Fruit fly (Drosophila melanogaster) whole organism, embryonic: ENCODE measurements around the gene CAH1.

Experiments used
- CG12299 ChIP-seq: fragments of 200-800 bp; sonication (Bioruptor generic); optimal IDR thresholded peaks from 2 replicates; lab custom pipeline; 2018; ENCODE audit warnings: missing biosample characterization, mild to moderate bottlenecking, missing genetic modification characterization
- CG12942 ChIP-seq: fragments of 200-800 bp; sonication (Bioruptor generic); optimal IDR thresholded peaks from 3 replicates; lab custom pipeline; 2016; ENCODE audit warnings: missing biosample characterization, missing genetic modification characterization
- CG13775 ChIP-seq: fragments of 200-800 bp; sonication (Bioruptor generic); optimal IDR thresholded peaks from 3 replicates; lab custom pipeline; 2017; ENCODE audit warnings: missing biosample characterization, mild to moderate bottlenecking, missing genetic modification characterization
- CG14667 ChIP-seq: fragments of 200-800 bp; sonication (Bioruptor generic); IDR thresholded peaks from 2 replicates; pipeline ENCODE4 v1.3.6; 2022; ENCODE audit warnings: missing biosample characterization, missing genetic modification characterization
- CG1529 ChIP-seq: fragments of 200-800 bp; sonication (Bioruptor generic); optimal IDR thresholded peaks from 3 replicates; lab custom pipeline; 2018; ENCODE audit warnings: missing biosample characterization, missing genetic modification characterization
- CG15514 ChIP-seq: fragments of 200-800 bp; sonication (Bioruptor generic); optimal IDR thresholded peaks from 3 replicates; lab custom pipeline; 2017; ENCODE audit warnings: missing biosample characterization, missing genetic modification characterization, mild to moderate bottlenecking, moderate library complexity, missing genetic modification reagents
- CG15601 ChIP-seq: fragments of 200-800 bp; sonication (Bioruptor generic); optimal IDR thresholded peaks from 3 replicates; lab custom pipeline; 2019; ENCODE audit warnings: missing biosample characterization, mild to moderate bottlenecking, missing genetic modification characterization, moderate library complexity
- CG1603 ChIP-seq: fragments of 200-800 bp; sonication (Bioruptor generic); optimal IDR thresholded peaks from 2 replicates; lab custom pipeline; 2019; ENCODE audit warnings: missing biosample characterization, mild to moderate bottlenecking, missing genetic modification characterization, moderate library complexity
- CG16813 ChIP-seq: fragments of 200-800 bp; sonication (Bioruptor generic); IDR thresholded peaks from 3 replicates; pipeline ENCODE4 v1.3.6; 2022; ENCODE audit warnings: missing biosample characterization, missing genetic modification characterization; ENCODE audit not compliant: partially characterized antibody
- CG2889 ChIP-seq: fragments of 200-800 bp; sonication (Bioruptor generic); IDR thresholded peaks from 3 replicates; pipeline ENCODE4 v1.3.6; 2022; ENCODE audit warnings: missing biosample characterization, missing genetic modification characterization
- CG31224 ChIP-seq: fragments of 200-800 bp; sonication (Bioruptor generic); IDR thresholded peaks from 2 replicates; pipeline ENCODE4 v1.3.6; 2022; ENCODE audit warnings: missing biosample characterization, missing genetic modification characterization
- CG43689 ChIP-seq: fragments of 200-800 bp; sonication (Bioruptor generic); IDR thresholded peaks from 2 replicates; pipeline ENCODE4 v1.3.6; 2022; ENCODE audit warnings: missing biosample characterization, missing genetic modification characterization
- CG4854 ChIP-seq: fragments of 200-800 bp; sonication (Bioruptor generic); optimal IDR thresholded peaks from 2 replicates; lab custom pipeline; 2016; ENCODE audit warnings: missing biosample characterization, missing genetic modification characterization, inconsistent platforms
- CG5180 ChIP-seq: fragments of 200-800 bp; sonication (Bioruptor generic); optimal IDR thresholded peaks from 3 replicates; lab custom pipeline; 2017; ENCODE audit warnings: missing biosample characterization, missing genetic modification characterization, mild to moderate bottlenecking, moderate library complexity, missing genetic modification reagents
- CG6791 ChIP-seq: fragments of 200-800 bp; sonication (Bioruptor generic); IDR thresholded peaks from 3 replicates; pipeline ENCODE4 v1.3.6; 2022; ENCODE audit warnings: missing biosample characterization, missing genetic modification characterization; ENCODE audit not compliant: partially characterized antibody
- CG7987 ChIP-seq: fragments of 200-800 bp; sonication (Bioruptor generic); optimal IDR thresholded peaks from 2 replicates; lab custom pipeline; 2018; ENCODE audit warnings: missing biosample characterization, mild to moderate bottlenecking, missing genetic modification characterization, moderate library complexity
- Dp ChIP-seq: fragments of 200-800 bp; sonication (Bioruptor generic); optimal IDR thresholded peaks from 2 replicates; lab custom pipeline; 2018; ENCODE audit warnings: missing biosample characterization, mild to moderate bottlenecking, missing genetic modification characterization, moderate library complexity
- Drgx ChIP-seq: fragments of 200-800 bp; sonication (Bioruptor generic); IDR thresholded peaks from 2 replicates; pipeline ENCODE4 v1.3.6; 2022; ENCODE audit warnings: missing biosample characterization, missing genetic modification characterization
- HLH4C ChIP-seq: fragments of 200-800 bp; sonication (Bioruptor generic); IDR thresholded peaks from 3 replicates; pipeline ENCODE4 v1.3.6; 2022; ENCODE audit warnings: missing biosample characterization, missing genetic modification characterization; ENCODE audit not compliant: partially characterized antibody
- HLH54F ChIP-seq: fragments of 200-800 bp; sonication (Bioruptor generic); optimal IDR thresholded peaks from 3 replicates; lab custom pipeline; 2016; ENCODE audit warnings: missing biosample characterization, missing genetic modification characterization
- Hand ChIP-seq: fragments of 200-800 bp; sonication (Bioruptor generic); optimal IDR thresholded peaks from 2 replicates; lab custom pipeline; 2017; ENCODE audit warnings: mild to moderate bottlenecking, missing biosample characterization, missing genetic modification reagents, missing genetic modification characterization
- Hr51 ChIP-seq, 2 experiments: fragments of 200-800 bp; sonication (Bioruptor generic); optimal IDR thresholded peaks; 2 replicates in 1 of 2; 3 replicates in 1 of 2; lab custom pipeline; 2016 to 2018; ENCODE audit warnings: missing biosample characterization in 2 of 2, missing genetic modification characterization in 2 of 2, mild to moderate bottlenecking in 1 of 2, moderate library complexity in 1 of 2
- Hsf ChIP-seq: fragments of 200-800 bp; sonication (Bioruptor generic); optimal IDR thresholded peaks from 3 replicates; lab custom pipeline; 2016; ENCODE audit warnings: missing biosample characterization, missing genetic modification characterization
- Oli ChIP-seq: fragments of 200-800 bp; sonication (Bioruptor generic); optimal IDR thresholded peaks from 2 replicates; lab custom pipeline; 2018; ENCODE audit warnings: missing biosample characterization, mild to moderate bottlenecking, missing genetic modification characterization, moderate library complexity
- Optix ChIP-seq: fragments of 200-800 bp; sonication (Bioruptor generic); IDR thresholded peaks from 3 replicates; pipeline ENCODE4 v1.3.6; 2022; ENCODE audit warnings: missing biosample characterization, missing genetic modification characterization
- Pdp1 ChIP-seq, 2 experiments: fragments of 200-800 bp; sonication (Bioruptor generic); optimal IDR thresholded peaks; 3 replicates each; lab custom pipeline; 2016; ENCODE audit warnings: missing biosample characterization in 2 of 2, missing genetic modification characterization in 2 of 2, mild to moderate bottlenecking in 1 of 2, moderate library complexity in 1 of 2
- Poxn ChIP-seq: fragments of 200-800 bp; sonication (Bioruptor generic); IDR thresholded peaks from 2 replicates; pipeline ENCODE4 v1.3.6; 2022; ENCODE audit warnings: missing biosample characterization, missing genetic modification characterization
- Rfx ChIP-seq: fragments of 200-800 bp; sonication (Bioruptor generic); IDR thresholded peaks from 2 replicates; pipeline ENCODE4 v1.3.6; 2022; ENCODE audit warnings: missing biosample characterization, missing genetic modification characterization
- Sry-β ChIP-seq: fragments of 200-800 bp; sonication (Bioruptor generic); optimal IDR thresholded peaks from 2 replicates; lab custom pipeline; 2018; ENCODE audit warnings: missing biosample characterization, mild to moderate bottlenecking, missing genetic modification characterization, moderate library complexity
- Stat92E ChIP-seq, 3 experiments: fragments of >200 bp in 2 of 3; fragments of 200-800 bp in 1 of 3; sonication (Bioruptor generic) in 1 of 3; optimal IDR thresholded peaks; 2 replicates each; lab custom pipeline; 2017 to 2019; ENCODE audit warnings: missing biosample characterization in 3 of 3, missing genetic modification characterization in 3 of 3, mild to moderate bottlenecking in 1 of 3, moderate library complexity in 1 of 3
- Xrp1 ChIP-seq: fragments of 200-800 bp; sonication (Bioruptor generic); IDR thresholded peaks from 2 replicates; pipeline ENCODE4 v1.3.6; 2022; ENCODE audit warnings: missing biosample characterization, missing genetic modification characterization
- ac ChIP-seq: fragments of 200-800 bp; sonication (Bioruptor generic); optimal IDR thresholded peaks from 3 replicates; lab custom pipeline; 2017; ENCODE audit warnings: missing biosample characterization, mild to moderate bottlenecking, missing genetic modification characterization
- cas ChIP-seq: fragments of 200-800 bp; sonication (Bioruptor generic); IDR thresholded peaks from 2 replicates; pipeline ENCODE4 v1.3.6; 2022; ENCODE audit warnings: missing biosample characterization, missing genetic modification characterization
- chn ChIP-seq: fragments of 200-800 bp; sonication (Bioruptor generic); optimal IDR thresholded peaks from 2 replicates; lab custom pipeline; 2016; ENCODE audit warnings: missing biosample characterization, missing genetic modification characterization
- da ChIP-seq: fragments of 200-800 bp; sonication (Bioruptor generic); optimal IDR thresholded peaks from 2 replicates; lab custom pipeline; 2016; ENCODE audit warnings: missing biosample characterization, missing genetic modification characterization
- en ChIP-seq: fragments of 200-800 bp; sonication (Bioruptor generic); optimal IDR thresholded peaks from 2 replicates; lab custom pipeline; 2016; ENCODE audit warnings: missing biosample characterization, missing genetic modification characterization
- gsb ChIP-seq: fragments of 200-800 bp; sonication (Bioruptor generic); IDR thresholded peaks from 2 replicates; pipeline ENCODE4 v1.3.6; 2022; ENCODE audit warnings: missing biosample characterization, missing genetic modification characterization
- ken ChIP-seq: fragments of 200-800 bp; sonication (Bioruptor generic); IDR thresholded peaks from 3 replicates; pipeline ENCODE4 v1.3.6; 2022; ENCODE audit warnings: missing biosample characterization, missing genetic modification characterization
- kni ChIP-seq: fragments of 200-800 bp; sonication (Bioruptor generic); optimal IDR thresholded peaks from 3 replicates; lab custom pipeline; 2017; ENCODE audit warnings: mild to moderate bottlenecking, missing biosample characterization, missing genetic modification reagents, missing genetic modification characterization
- lola ChIP-seq, 3 experiments: fragments of >200 bp in 2 of 3; fragments of 200-800 bp in 1 of 3; sonication (Bioruptor generic) in 1 of 3; optimal IDR thresholded peaks; 2 replicates each; lab custom pipeline; 2017 to 2019; ENCODE audit warnings: missing biosample characterization in 3 of 3, missing genetic modification characterization in 3 of 3, mild to moderate bottlenecking in 1 of 3, moderate library complexity in 1 of 3
- nerfin-2 ChIP-seq: fragments of 200-800 bp; sonication (Bioruptor generic); IDR thresholded peaks from 2 replicates; pipeline ENCODE4 v1.3.6; 2022; ENCODE audit warnings: missing biosample characterization, missing genetic modification characterization; ENCODE audit not compliant: partially characterized antibody
- pnt ChIP-seq: fragments of 200-800 bp; sonication (Bioruptor generic); optimal IDR thresholded peaks from 3 replicates; lab custom pipeline; 2016; ENCODE audit warnings: missing biosample characterization, missing genetic modification characterization
- ro ChIP-seq: fragments of 200-800 bp; sonication (Bioruptor generic); IDR thresholded peaks from 2 replicates; pipeline ENCODE4 v1.3.6; 2022; ENCODE audit warnings: missing biosample characterization, missing genetic modification characterization
- row ChIP-seq: fragments of 200-800 bp; sonication (Bioruptor generic); IDR thresholded peaks from 3 replicates; pipeline ENCODE4 v1.3.6; 2022; ENCODE audit warnings: missing biosample characterization, missing genetic modification characterization
- tap ChIP-seq: fragments of 200-800 bp; optimal IDR thresholded peaks from 3 replicates; lab custom pipeline; 2019; ENCODE audit warnings: missing biosample characterization, mild to moderate bottlenecking, missing genetic modification characterization, moderate library complexity
- ttk ChIP-seq: fragments of 200-800 bp; sonication (Bioruptor generic); IDR thresholded peaks from 2 replicates; pipeline ENCODE4 v2.1.2; 2022; ENCODE audit warnings: missing biosample characterization, missing genetic modification characterization
- twi ChIP-seq: fragments of 200-800 bp; optimal IDR thresholded peaks from 2 replicates; lab custom pipeline; 2019; ENCODE audit warnings: missing biosample characterization, mild to moderate bottlenecking, missing genetic modification characterization, moderate library complexity
- wek ChIP-seq: fragments of 200-800 bp; sonication (Bioruptor generic); optimal IDR thresholded peaks from 3 replicates; lab custom pipeline; 2018; ENCODE audit warnings: missing biosample characterization, mild to moderate bottlenecking, missing genetic modification characterization, moderate library complexity

The CAH1 gene

DNA sequence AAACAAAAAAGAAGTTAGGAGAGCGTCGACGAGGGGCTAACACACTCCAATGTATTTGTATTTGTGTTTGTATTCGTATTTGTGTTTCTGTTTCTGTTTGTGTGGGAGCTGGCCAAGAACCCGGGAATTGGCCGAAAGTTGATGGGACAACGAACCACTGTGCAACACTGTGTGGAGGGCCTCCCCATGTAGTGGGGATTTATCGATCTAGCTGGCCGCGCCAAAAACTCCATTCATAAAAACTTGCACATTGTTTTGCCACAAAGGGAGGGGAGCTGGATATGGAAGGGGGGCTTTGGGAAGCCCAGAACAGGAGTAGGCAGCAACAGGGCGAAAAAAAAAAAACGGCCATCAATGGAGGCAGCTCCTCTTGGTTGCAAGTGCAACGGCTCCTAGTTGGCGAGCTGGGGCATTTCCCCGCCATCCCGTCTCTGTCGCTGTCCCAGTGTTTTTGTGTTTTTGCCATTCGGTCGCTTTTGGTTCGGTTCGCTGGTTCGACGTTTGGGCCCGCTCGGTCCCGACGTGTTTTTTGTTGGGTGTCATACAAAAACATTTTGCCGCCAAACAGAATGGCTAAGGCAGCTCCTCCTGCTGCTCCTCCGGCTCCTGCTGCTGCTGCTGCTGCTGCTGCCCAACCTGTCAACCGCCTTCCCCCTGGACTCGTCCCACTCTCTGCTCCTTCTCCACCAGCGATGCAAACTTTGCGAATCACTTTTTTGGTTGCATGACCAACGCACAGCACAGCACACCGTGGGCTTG is 26.3 kb upstream of the CAH1 start (continued):
- TF ChIP-seq kni: no peak
- TF ChIP-seq HLH4C: 0 out of 3 replicates have a peak, but pooled peaks have one; percentile 23
- TF ChIP-seq da (GFP tag; lab: Kevin White, UChicago): no peak
- peak in 1 of 2 experiments; percentile 4 for TF ChIP-seq Pdp1 (GFP tag; optimal IDR thresholded peaks at IDR 0.05; lab: Kevin White, UChicago)
- TF ChIP-seq row (GFP tag; lab: Robert Waterston, UW): peak; percentile 26; the same call in 1 of the 3 replicates
- 0 out of 2 replicates have a peak, but pooled peaks have one; percentile 21 for TF ChIP-seq CG43689 (GFP tag; lab: Robert Waterston, UW)
- no peak for TF ChIP-seq ac
- no peak for TF ChIP-seq tap (tag; lab: Kevin White, UChicago)
- no peak for TF ChIP-seq Hsf
- 0 out of 2 replicates have a peak, but pooled peaks have one; percentile 28 for TF ChIP-seq nerfin-2 (GFP tag; lab: Robert Waterston, UW)
- TF ChIP-seq CG15601 (tag; lab: Kevin White, UChicago): no peak
- no peak for TF ChIP-seq CG7987 (GFP tag; lab: Kevin White, UChicago)
- no peak for TF ChIP-seq CG6791 (GFP tag; lab: Robert Waterston, UW)
- TF ChIP-seq ttk (GFP tag; lab: Robert Waterston, UW): no peak
- TF ChIP-seq CG12299 (tag; lab: Kevin White, UChicago): no peak
- no peak for TF ChIP-seq HLH54F (GFP tag; lab: Kevin White, UChicago)
- TF ChIP-seq Oli (tag; lab: Kevin White, UChicago): no peak
- TF ChIP-seq twi (tag; lab: Kevin White, UChicago): no peak
- TF ChIP-seq en (GFP tag; lab: Kevin White, UChicago): no peak
- TF ChIP-seq Rfx (GFP tag; lab: Robert Waterston, UW): no peak
- no peak for TF ChIP-seq CG12942
- 0 out of 2 replicates have a peak, but pooled peaks have one; percentile 7 for TF ChIP-seq ro (GFP tag; lab: Robert Waterston, UW)
- no peak for TF ChIP-seq CG2889 (GFP tag; lab: Robert Waterston, UW)
- TF ChIP-seq CG5180 (GFP tag; lab: Kevin White, UChicago): peak; percentile 95

DNA sequence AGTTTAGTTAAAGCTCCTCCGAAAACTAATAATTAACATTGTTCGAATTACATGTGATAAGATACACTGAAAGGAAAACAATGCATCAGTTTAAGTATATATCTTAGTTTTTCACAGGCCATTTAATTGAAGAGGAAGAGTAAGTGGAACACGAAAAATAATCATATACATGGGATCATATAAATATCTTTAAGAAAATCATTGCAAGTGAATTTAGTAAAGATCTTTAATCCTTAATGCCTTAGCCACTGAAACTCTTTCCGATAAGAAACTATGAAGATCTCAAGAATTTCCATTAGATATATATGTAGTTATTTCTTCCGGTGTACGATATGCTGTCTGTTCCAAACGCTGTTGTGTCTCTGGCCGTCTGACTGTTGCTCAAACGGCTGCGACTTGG is 24.8 kb upstream of the CAH1 start:
- TF ChIP-seq CG1529 (GFP tag; lab: Kevin White, UChicago): no peak
- TF ChIP-seq CG15514 (GFP tag; lab: Kevin White, UChicago): peak; percentile 10
- no peak for TF ChIP-seq Dp
- peak; percentile 20; the same call in 1 of the 3 replicates for TF ChIP-seq ken (GFP tag; lab: Robert Waterston, UW)
- TF ChIP-seq Stat92E (GFP tag; optimal IDR thresholded peaks at IDR 0.05; lab: Kevin White, UChicago): no peak
- TF ChIP-seq CG14667 (GFP tag; lab: Robert Waterston, UW): no peak
- TF ChIP-seq Sry-β (GFP tag; lab: Kevin White, UChicago): no peak
- no peak; the same call in 1 of the 2 replicates for TF ChIP-seq Poxn (GFP tag; lab: Robert Waterston, UW)
- TF ChIP-seq CG4854 (GFP tag; lab: Kevin White, UChicago): peak; percentile 43
- no peak for TF ChIP-seq Optix (GFP tag; lab: Robert Waterston, UW)
- TF ChIP-seq Hr51 (GFP tag; optimal IDR thresholded peaks at IDR 0.05; lab: Kevin White, UChicago): peak; percentile 18 to 83
- peak; percentile 76 for TF ChIP-seq Drgx (GFP tag; lab: Robert Waterston, UW)
- TF ChIP-seq Xrp1: no peak
- TF ChIP-seq CG13775 (GFP tag; lab: Kevin White, UChicago): peak; percentile 40
- peak; percentile 12 for TF ChIP-seq pnt (GFP tag; lab: Kevin White, UChicago)
- TF ChIP-seq CG16813 (GFP tag; lab: Robert Waterston, UW): no peak
- TF ChIP-seq chn: peak; percentile 18
- TF ChIP-seq cas: no peak
- no peak for TF ChIP-seq wek (GFP tag; lab: Kevin White, UChicago)
- TF ChIP-seq CG1603 (tag; lab: Kevin White, UChicago): peak; percentile 35
- TF ChIP-seq CG31224: peak; percentile 9; the same call in 1 of the 2 replicates
- TF ChIP-seq lola (GFP tag; optimal IDR thresholded peaks at IDR 0.05; lab: Kevin White, UChicago): peak in 1 of 3 experiments; percentile 52
- TF ChIP-seq gsb (GFP tag; lab: Robert Waterston, UW): no peak
- peak; percentile 28 for TF ChIP-seq Hand
